Worm (Caenorhabditis elegans) whole organism, early embryonic: ENCODE results near the gene Y27F2A.11.
"Not testable (repeated sequence)": the region's sequence is repeated elsewhere in the genome, so short reads cannot be mapped to it uniquely, and the experiment has no call there.

Experiments
- B0310.2 ChIP-seq: sonication (generic microtip); optimal IDR thresholded peaks from 2 replicates; lab custom pipeline; 2016; ENCODE audit warnings: mild to moderate bottlenecking, missing genetic modification characterization, missing compliant biosample characterization
- F13C5.2 ChIP-seq: sonication (generic microtip); optimal IDR thresholded peaks from 2 replicates; lab custom pipeline; 2017; ENCODE audit warnings: mild to moderate bottlenecking, missing genetic modification characterization, inconsistent platforms, missing compliant biosample characterization
- aly-1 ChIP-seq: sonication (generic microtip); optimal IDR thresholded peaks from 2 replicates; lab custom pipeline; 2016; ENCODE audit warnings: missing genetic modification characterization, missing compliant biosample characterization
- ama-1 ChIP-seq: fragments of 150-350 bp; optimal IDR thresholded peaks from 2 replicates; lab custom pipeline; 2014
- ceh-13 ChIP-seq: fragments of 200-800 bp; sonication (Bioruptor generic); optimal IDR thresholded peaks from 2 replicates; lab custom pipeline; 2018; ENCODE audit warnings: mild to moderate bottlenecking, missing genetic modification characterization, missing compliant biosample characterization
- ceh-36 ChIP-seq: sonication (generic microtip); optimal IDR thresholded peaks from 2 replicates; lab custom pipeline; 2016; ENCODE audit warnings: missing genetic modification characterization, inconsistent platforms, missing compliant biosample characterization
- ets-7 ChIP-seq: sonication (generic microtip); optimal IDR thresholded peaks from 2 replicates; lab custom pipeline; 2016; ENCODE audit warnings: missing genotype, missing genetic modification characterization, missing compliant biosample characterization
- flt-1 ChIP-seq: fragments of 200-800 bp; sonication (Bioruptor generic); IDR thresholded peaks from 2 replicates; pipeline ENCODE4 v1.3.6; 2022; ENCODE audit warnings: missing genetic modification characterization, missing compliant biosample characterization
- hmbx-1 ChIP-seq: sonication (generic microtip); optimal IDR thresholded peaks from 2 replicates; lab custom pipeline; 2016; ENCODE audit warnings: mild to moderate bottlenecking, missing genetic modification characterization, missing compliant biosample characterization
- hmg-4 ChIP-seq: fragments of 200-800 bp; sonication (Bioruptor generic); optimal IDR thresholded peaks from 2 replicates; lab custom pipeline; 2018; ENCODE audit warnings: mild to moderate bottlenecking, missing genetic modification characterization, missing compliant biosample characterization
- hnd-1 ChIP-seq: sonication (generic microtip); optimal IDR thresholded peaks from 2 replicates; lab custom pipeline; 2016; ENCODE audit warnings: missing genetic modification characterization, missing compliant biosample characterization
- pes-1 ChIP-seq: fragments of 200-800 bp; sonication (Bioruptor generic); IDR thresholded peaks from 2 replicates; pipeline ENCODE4 v1.3.6; 2022; ENCODE audit warnings: missing genetic modification reagents, missing genetic modification characterization, missing compliant biosample characterization
- scrt-1 ChIP-seq: fragments of 200-800 bp; sonication (Bioruptor generic); IDR thresholded peaks from 2 replicates; pipeline ENCODE4 v1.3.6; 2022; ENCODE audit warnings: missing genetic modification characterization, missing compliant biosample characterization
- sea-1 ChIP-seq: fragments of 200-800 bp; sonication (Bioruptor generic); conservative IDR thresholded peaks from 2 replicates; pipeline ENCODE4 v1.3.6; 2022; ENCODE audit warnings: missing genetic modification characterization, missing compliant biosample characterization
- tbx-11 ChIP-seq: fragments of 200-800 bp; sonication (Bioruptor generic); IDR thresholded peaks from 2 replicates; pipeline ENCODE4 v1.3.6; 2022; ENCODE audit warnings: missing genetic modification characterization, missing compliant biosample characterization
- tbx-37 ChIP-seq: fragments of 200-800 bp; sonication (Bioruptor generic); conservative IDR thresholded peaks from 2 replicates; pipeline ENCODE4 v1.3.6; 2022; ENCODE audit warnings: missing genetic modification reagents, missing genetic modification characterization, missing compliant biosample characterization
- tra-4 ChIP-seq: sonication (generic microtip); optimal IDR thresholded peaks from 2 replicates; lab custom pipeline; 2017; ENCODE audit warnings: missing genetic modification characterization, missing compliant biosample characterization

Y27F2A.11 gene

DNA sequence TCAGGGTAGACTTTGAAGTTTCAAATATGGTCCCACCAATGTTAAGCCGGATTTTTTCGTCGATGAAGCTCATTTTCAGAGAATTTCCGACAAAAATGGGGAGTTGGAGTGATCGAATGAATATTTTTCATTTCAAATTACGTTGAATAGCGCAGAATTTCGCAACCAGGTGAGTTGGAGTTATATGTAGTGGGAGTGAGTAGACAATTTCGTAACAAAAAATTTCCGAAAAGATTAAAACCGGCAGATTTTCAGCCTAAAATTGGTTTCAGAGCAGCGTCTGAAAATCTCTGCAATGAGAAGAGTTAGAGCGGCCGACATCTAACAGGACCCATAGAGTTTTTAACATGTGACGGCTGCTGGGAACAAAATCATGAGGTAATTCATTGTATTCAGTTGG, 19.5 kb downstream of the Y27F2A.11 start, which contains the start of gene sdz-35:
TSS of gene sdz-35 (minus strand) at position 101 of the 400 bp plus-strand sequence.
- TF ChIP-seq sea-1 (GFP tag; lab: Robert Waterston, UW) (no peak), hmbx-1 (tag; lab: Kevin White, UChicago) (no peak), B0310.2 (tag; lab: Kevin White, UChicago) (no peak)

DNA sequence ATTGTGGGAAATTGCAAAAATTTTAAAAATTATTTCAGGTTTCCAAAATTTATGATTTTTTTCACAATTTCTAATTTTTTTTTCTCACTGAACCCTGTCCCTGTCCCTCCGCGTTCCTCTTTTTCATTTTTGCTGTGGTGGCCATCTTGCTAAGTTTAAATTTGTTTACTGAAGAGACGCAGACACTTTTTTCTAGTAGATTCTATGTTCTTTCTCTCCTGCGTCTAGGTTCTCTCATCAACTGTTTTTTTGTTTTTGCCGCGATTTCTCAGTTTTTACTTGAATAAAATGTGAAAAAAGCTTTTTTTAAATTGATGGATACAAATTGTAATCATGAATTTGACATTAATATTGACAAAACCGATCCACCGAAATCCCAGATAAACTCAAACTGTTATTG, 20.1 kb downstream of the Y27F2A.11 start, which contains the start of gene ZC239.6:
TSS of gene ZC239.6 (plus strand) at position 381 of the 400 bp plus-strand sequence.
- no peak for TF ChIP-seq B0310.2 (tag; lab: Kevin White, UChicago)
- no peak for TF ChIP-seq ets-7 (tag; lab: Kevin White, UChicago)
- TF ChIP-seq ama-1 (lab: Kevin White, UChicago), result no peak
- TF ChIP-seq hmg-4 (GFP tag; lab: Kevin White, UChicago), result no peak
- TF ChIP-seq pes-1 (GFP tag; lab: Robert Waterston, UW), result no peak
- no peak for TF ChIP-seq hmbx-1 (tag; lab: Kevin White, UChicago)
- TF ChIP-seq tra-4 (tag; lab: Kevin White, UChicago), result no peak
- no peak for TF ChIP-seq tbx-37 (GFP tag; lab: Robert Waterston, UW)
- TF ChIP-seq ceh-36 (tag; lab: Kevin White, UChicago), result no peak
- no peak for TF ChIP-seq hnd-1 (tag; lab: Kevin White, UChicago)
- TF ChIP-seq flt-1 (GFP tag; lab: Robert Waterston, UW), result no peak
- no peak for TF ChIP-seq sea-1 (GFP tag; lab: Robert Waterston, UW)
- TF ChIP-seq F13C5.2, result no peak
- no peak for TF ChIP-seq ceh-13
- TF ChIP-seq tbx-11 (GFP tag; lab: Robert Waterston, UW), result no peak
- no peak for TF ChIP-seq scrt-1
- no peak for TF ChIP-seq aly-1

DNA sequence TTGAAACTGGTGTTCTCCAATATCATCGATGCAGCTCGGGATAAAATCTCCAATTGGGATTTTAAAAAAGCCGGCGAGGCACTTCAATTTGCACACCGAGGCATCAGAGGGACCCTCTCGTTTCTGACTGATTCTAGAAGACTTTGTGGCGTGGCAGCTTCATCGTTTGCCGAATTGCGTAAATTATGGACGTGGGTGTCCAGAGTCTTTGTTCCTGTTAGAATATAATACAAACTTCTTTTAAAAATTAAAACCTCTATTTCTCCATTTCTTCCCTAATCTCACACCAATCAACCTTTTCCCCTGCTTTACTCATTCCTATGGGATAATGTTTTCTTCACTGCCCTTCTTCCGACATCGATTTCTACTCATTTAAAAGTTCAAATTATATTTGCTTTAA, 21.2 kb downstream of the Y27F2A.11 start, which contains the start of gene ZC239.5:
TSS of gene ZC239.5 (plus strand) at position 301 of the 400 bp plus-strand sequence.
- TF ChIP-seq sea-1 (GFP tag; lab: Robert Waterston, UW) (no peak), tra-4 (tag; lab: Kevin White, UChicago) (no peak), hmg-4 (GFP tag; lab: Kevin White, UChicago) (no peak), ceh-36 (tag; lab: Kevin White, UChicago) (no peak)

ce11 chrII:3213898-3214297, 24.8 kb downstream of the Y27F2A.11 start, which contains the start of gene ZC239.4:
ZC239.4 (plus strand) TSS chrII:3214198.
- TF ChIP-seq ceh-13, result no peak
- no peak for TF ChIP-seq pes-1 (GFP tag; lab: Robert Waterston, UW)
- no peak for TF ChIP-seq sea-1 (GFP tag; lab: Robert Waterston, UW)
- TF ChIP-seq flt-1 (GFP tag; lab: Robert Waterston, UW), result no peak
- no peak for TF ChIP-seq B0310.2 (tag; lab: Kevin White, UChicago)
- TF ChIP-seq tra-4 (tag; lab: Kevin White, UChicago), result no peak
- no peak for TF ChIP-seq ceh-36 (tag; lab: Kevin White, UChicago)
- TF ChIP-seq F13C5.2, result no peak
- no peak for TF ChIP-seq scrt-1
- TF ChIP-seq ets-7 (tag; lab: Kevin White, UChicago), result no peak
- no peak for TF ChIP-seq tbx-37 (GFP tag; lab: Robert Waterston, UW)
- TF ChIP-seq hmg-4 (GFP tag; lab: Kevin White, UChicago), result no peak
- TF ChIP-seq hnd-1 (tag; lab: Kevin White, UChicago), result no peak

DNA sequence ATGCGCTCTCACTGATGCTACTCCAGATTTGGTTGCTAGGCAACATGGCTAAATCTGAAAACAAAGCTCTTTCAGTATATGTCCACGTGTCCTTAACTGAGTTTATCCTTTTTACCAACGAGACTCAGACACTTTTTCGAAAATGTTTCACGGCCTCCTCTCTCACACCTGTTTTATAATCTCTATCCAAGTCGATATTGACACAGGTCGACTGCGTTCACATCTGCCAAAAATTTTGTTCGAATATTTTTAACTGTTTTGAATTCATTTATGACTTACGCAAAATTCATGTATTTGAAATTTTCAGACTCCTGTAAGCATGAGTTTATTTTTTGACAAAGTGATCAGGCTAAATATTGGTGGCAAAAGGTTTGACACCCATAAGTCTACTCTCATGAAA, 26.6 kb downstream of the Y27F2A.11 start, which contains the start of gene ZC239.3:
TSS of gene ZC239.3 (plus strand) at position 301 of the 400 bp plus-strand sequence.
- TF ChIP-seq hmbx-1 (tag; lab: Kevin White, UChicago); aly-1; tra-4 (tag; lab: Kevin White, UChicago): not testable (repeated sequence)

ce11 chrII:3220723-3221122, 31.6 kb downstream of the Y27F2A.11 start, which contains the start of gene ZC239.22:
ZC239.22 (minus strand) TSS chrII:3220823.
- TF ChIP-seq hnd-1 (tag; lab: Kevin White, UChicago), result no peak
- no peak for TF ChIP-seq hmbx-1 (tag; lab: Kevin White, UChicago)
- no peak for TF ChIP-seq ceh-13
- no peak for TF ChIP-seq aly-1
- TF ChIP-seq ets-7 (tag; lab: Kevin White, UChicago), result no peak
- no peak for TF ChIP-seq flt-1 (GFP tag; lab: Robert Waterston, UW)
- TF ChIP-seq pes-1 (GFP tag; lab: Robert Waterston, UW), result no peak
- TF ChIP-seq tbx-37 (GFP tag; lab: Robert Waterston, UW), result no peak
- no peak for TF ChIP-seq ceh-36 (tag; lab: Kevin White, UChicago)
- TF ChIP-seq hmg-4 (GFP tag; lab: Kevin White, UChicago), result no peak
- TF ChIP-seq F13C5.2, result no peak
- no peak for TF ChIP-seq B0310.2 (tag; lab: Kevin White, UChicago)
- TF ChIP-seq tra-4 (tag; lab: Kevin White, UChicago), result no peak
- TF ChIP-seq ama-1 (lab: Kevin White, UChicago), result no peak
- TF ChIP-seq scrt-1, result no peak
- no peak for TF ChIP-seq tbx-11 (GFP tag; lab: Robert Waterston, UW)
- TF ChIP-seq sea-1 (GFP tag; lab: Robert Waterston, UW), result no peak

ce11 chrII:3221730-3222129, 32.6 kb downstream of the Y27F2A.11 start, which contains the start of gene ZC239.14:
ZC239.14 (minus strand) TSS chrII:3222034.
- TF ChIP-seq tbx-11 (GFP tag; lab: Robert Waterston, UW) (no peak), hmbx-1 (tag; lab: Kevin White, UChicago) (no peak), ceh-36 (tag; lab: Kevin White, UChicago) (no peak), F13C5.2 (no peak), tbx-37 (GFP tag; lab: Robert Waterston, UW) (no peak), ama-1 (lab: Kevin White, UChicago) (no peak), tra-4 (tag; lab: Kevin White, UChicago) (no peak), scrt-1 (no peak), flt-1 (GFP tag; lab: Robert Waterston, UW) (no peak), hmg-4 (GFP tag; lab: Kevin White, UChicago) (no peak), aly-1 (no peak), ets-7 (tag; lab: Kevin White, UChicago) (no peak), B0310.2 (tag; lab: Kevin White, UChicago) (no peak), pes-1 (GFP tag; lab: Robert Waterston, UW) (no peak), ceh-13 (no peak), sea-1 (GFP tag; lab: Robert Waterston, UW) (no peak), hnd-1 (tag; lab: Kevin White, UChicago) (no peak)
